Fruit fly (Drosophila melanogaster) S2 (cell line): ENCODE measurements around the gene CG15628.

Experiments
- CG8478 ChIP-seq: fragments of >200 bp; optimal IDR thresholded peaks from 2 replicates; lab custom pipeline; 2018
- CTCF ChIP-seq, 2 experiments: fragments of >200 bp; optimal IDR thresholded peaks; 2 replicates each; lab custom pipeline; 2018

DNA sequence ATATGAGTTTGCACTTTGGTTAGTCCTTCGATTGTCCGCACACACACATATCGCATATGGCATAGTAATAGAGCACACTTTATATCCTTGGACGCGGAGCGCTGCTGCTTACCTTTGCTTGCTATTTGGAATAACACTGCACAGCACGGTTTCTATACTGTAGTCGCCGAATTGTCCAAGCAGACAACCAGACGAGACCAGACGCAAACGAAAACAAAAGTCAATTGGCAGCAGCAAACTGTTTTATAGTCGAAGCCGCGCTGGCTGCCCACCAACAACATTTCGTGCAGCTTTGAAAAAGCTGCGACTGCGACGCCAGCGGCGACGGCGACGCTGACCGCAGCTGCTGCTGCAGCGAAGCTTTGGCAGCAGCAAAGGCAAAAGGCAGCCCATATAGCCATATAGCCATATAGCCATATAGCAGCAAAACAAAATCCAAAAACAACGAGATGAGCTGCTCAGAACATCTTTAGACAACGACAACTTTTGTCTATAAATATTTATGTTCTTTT, 19.8 kb upstream of the CG15628 start, which contains the start of gene slf:
- no peak for TF ChIP-seq CG8478 (lab: Kevin White, UChicago)
- TF ChIP-seq CTCF (optimal IDR thresholded peaks at IDR 0.05; lab: Kevin White, UChicago): no peak
